Worm (Caenorhabditis elegans) whole organism, L1 larva: ENCODE results near the gene unc-47.

Experiments
- ama-1 ChIP-seq: fragments of 150-350 bp; optimal IDR thresholded peaks from 2 replicates; lab custom pipeline; 2014
- ceh-82 ChIP-seq, 3 experiments: fragments of 150-350 bp in 1 of 3; sonication (generic microtip) in 2 of 3; optimal IDR thresholded peaks; 2 replicates each; lab custom pipeline; 2014 to 2017; ENCODE audit warnings: missing biosample characterization in 3 of 3, missing genetic modification characterization in 3 of 3
- dsc-1 ChIP-seq: sonication (generic microtip); optimal IDR thresholded peaks from 2 replicates; lab custom pipeline; 2016; ENCODE audit warnings: mild to moderate bottlenecking, missing genetic modification characterization, missing compliant biosample characterization
- efl-1 ChIP-seq, 4 experiments: fragments of 150-350 bp; optimal IDR thresholded peaks in 3 of 4; peaks in 1 of 4; 1 replicate in 1 of 4; 2 replicates in 3 of 4; lab custom pipeline; 2014; ENCODE audit warnings: missing biosample characterization in 2 of 4, missing genetic modification characterization in 2 of 4, missing genetic modification reagents in 2 of 4
- nhr-77 ChIP-seq: fragments of 150-350 bp; optimal IDR thresholded peaks from 2 replicates; lab custom pipeline; 2014; ENCODE audit warnings: missing biosample characterization, missing genetic modification characterization
- nhr-90 ChIP-seq: sonication (generic microtip); optimal IDR thresholded peaks from 2 replicates; lab custom pipeline; 2016; ENCODE audit warnings: mild to moderate bottlenecking, missing genetic modification characterization, missing compliant biosample characterization; ENCODE audit not compliant: poor library complexity
- pqm-1 ChIP-seq: sonication (generic microtip); optimal IDR thresholded peaks from 3 replicates; lab custom pipeline; 2017; ENCODE audit warnings: missing biosample characterization, missing genetic modification characterization
- snpc-4 ChIP-seq: fragments of 150-350 bp; optimal IDR thresholded peaks from 2 replicates; lab custom pipeline; 2014; ENCODE audit warnings: missing biosample characterization, missing genetic modification characterization
- snu-23 ChIP-seq: sonication (generic microtip); optimal IDR thresholded peaks from 2 replicates; lab custom pipeline; 2016; ENCODE audit warnings: missing genetic modification characterization, missing compliant biosample characterization
- unc-98 ChIP-seq: fragments of 200-800 bp; sonication (Bioruptor generic); IDR thresholded peaks from 2 replicates; pipeline ENCODE4 v1.3.6; 2022; ENCODE audit warnings: missing genetic modification characterization, missing compliant biosample characterization
- zag-1 ChIP-seq: fragments of 150-350 bp; optimal IDR thresholded peaks from 2 replicates; lab custom pipeline; 2014; ENCODE audit warnings: missing biosample characterization, missing genetic modification characterization
- ztf-11 ChIP-seq, 2 experiments: sonication (generic microtip); optimal IDR thresholded peaks; 2 replicates each; lab custom pipeline; 2016 to 2017; ENCODE audit warnings: missing genetic modification characterization in 2 of 2, missing biosample characterization in 1 of 2, missing compliant biosample characterization in 1 of 2

DNA sequence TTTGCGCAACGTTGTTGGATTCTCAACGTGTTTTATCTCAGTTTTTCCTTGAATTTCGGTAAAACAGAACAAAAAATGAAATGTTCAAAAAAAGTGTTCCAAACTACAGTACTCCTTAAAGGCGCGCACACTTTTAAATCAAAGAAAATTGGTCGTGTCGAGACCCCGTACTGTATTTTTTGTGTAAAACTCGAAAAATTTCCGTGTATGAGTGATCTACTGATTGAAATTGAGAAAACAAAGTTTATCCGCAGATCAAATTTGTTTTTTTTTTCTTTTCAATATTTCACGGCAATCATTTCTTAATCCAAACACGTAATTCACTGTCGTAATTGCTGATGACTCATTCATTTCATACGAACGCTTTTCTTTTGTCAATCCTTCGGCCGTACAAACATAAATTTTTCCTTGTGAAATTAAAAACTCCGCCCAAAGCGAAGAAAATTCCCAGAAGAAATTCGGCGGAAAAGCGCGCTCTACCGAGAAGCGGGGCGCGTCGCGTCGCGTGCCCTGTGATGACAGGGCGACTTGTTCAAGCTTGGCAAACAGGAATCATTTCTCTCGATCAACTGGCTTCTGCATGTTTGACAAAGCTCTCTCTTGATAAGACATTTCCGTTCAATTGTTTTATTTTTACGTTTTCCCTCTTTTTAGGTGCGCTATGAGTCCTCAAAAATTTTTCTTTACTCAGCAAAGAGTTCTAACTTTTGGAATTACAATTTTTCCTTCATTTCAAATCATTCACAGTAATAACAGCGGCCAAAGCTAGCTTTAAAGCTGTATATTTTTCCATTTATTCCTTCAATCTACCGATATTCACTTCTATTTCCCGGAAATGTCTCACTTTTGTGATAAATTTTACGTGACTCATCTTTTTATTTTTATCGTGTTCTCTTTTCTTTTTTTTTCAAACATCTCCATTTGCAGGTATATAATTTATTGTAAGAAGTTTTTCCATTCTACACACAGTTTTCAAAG is 17.1 kb upstream of the unc-47 start, which contains the start of gene chc-1:
- TF ChIP-seq ceh-82 (tag; optimal IDR thresholded peaks at IDR 0.05; lab: Kevin White, UChicago), result peak in 1 of 3 experiments; percentile 57
- TF ChIP-seq nhr-77 (tag; lab: Kevin White, UChicago), result no peak
- TF ChIP-seq ztf-11 (tag; optimal IDR thresholded peaks at IDR 0.05; lab: Kevin White, UChicago), result no peak
- TF ChIP-seq snpc-4 (tag; lab: Kevin White, UChicago), result no peak
- no peak for TF ChIP-seq nhr-90 (tag; lab: Kevin White, UChicago)
- no peak for TF ChIP-seq pqm-1 (tag; lab: Kevin White, UChicago)
- peak; percentile 26 to 35 for TF ChIP-seq efl-1 (optimal IDR thresholded peaks at IDR 0.05; lab: Kevin White, UChicago)
- peak in 1 of 2 experiments; percentile 43 for TF ChIP-seq efl-1 (GFP tag; optimal IDR thresholded peaks at IDR 0.05 in 1 of 2; lab: Kevin White, UChicago)
- TF ChIP-seq dsc-1 (tag; lab: Kevin White, UChicago), result no peak
- TF ChIP-seq snu-23, result no peak
- no peak for TF ChIP-seq zag-1 (tag; lab: Kevin White, UChicago)
- no peak for TF ChIP-seq unc-98 (GFP tag; lab: Robert Waterston, UW)
- TF ChIP-seq ama-1 (lab: Kevin White, UChicago), result no peak
